Worm (Caenorhabditis elegans) whole organism, late embryonic: Measurements from ENCODE around the gene C47A10.12.

ENCODE experiments used
- Y22D7AL.16 ChIP-seq: sonication (generic microtip); optimal IDR thresholded peaks from 2 replicates; lab custom pipeline; 2016; ENCODE audit warnings: missing genetic modification characterization, missing compliant biosample characterization
- ceh-14 ChIP-seq: sonication (generic microtip); optimal IDR thresholded peaks from 2 replicates; lab custom pipeline; 2016; ENCODE audit warnings: missing genotype, missing genetic modification characterization, missing compliant biosample characterization
- ceh-22 ChIP-seq: sonication (generic microtip); optimal IDR thresholded peaks from 2 replicates; lab custom pipeline; 2017; ENCODE audit warnings: missing biosample characterization, missing genetic modification characterization
- nhr-11 ChIP-seq: fragments of 150-350 bp; optimal IDR thresholded peaks from 2 replicates; lab custom pipeline; 2014; ENCODE audit warnings: missing biosample characterization, missing genetic modification characterization
- tbx-2 ChIP-seq: sonication (generic microtip); optimal IDR thresholded peaks from 2 replicates; lab custom pipeline; 2016; ENCODE audit warnings: missing genetic modification characterization, missing compliant biosample characterization

ce11 chrV:17783542-17783941, 5.8 kb downstream of the C47A10.12 start, which contains the start of gene srab-12:
- TF ChIP-seq nhr-11, result no peak
- no peak for TF ChIP-seq ceh-22 (tag; lab: Kevin White, UChicago)
- no peak for TF ChIP-seq Y22D7AL.16 (tag; lab: Kevin White, UChicago)
- TF ChIP-seq ceh-14 (tag; lab: Kevin White, UChicago), result no peak
- no peak for TF ChIP-seq tbx-2 (tag; lab: Kevin White, UChicago)
